Worm (Caenorhabditis elegans) whole organism, early embryonic: ENCODE results near the gene Y39B6A.5.

Experiments
- B0310.2 ChIP-seq: sonication (generic microtip); optimal IDR thresholded peaks from 2 replicates; lab custom pipeline; 2016; ENCODE audit warnings: mild to moderate bottlenecking, missing genetic modification characterization, missing compliant biosample characterization
- F13C5.2 ChIP-seq: sonication (generic microtip); optimal IDR thresholded peaks from 2 replicates; lab custom pipeline; 2017; ENCODE audit warnings: mild to moderate bottlenecking, missing genetic modification characterization, inconsistent platforms, missing compliant biosample characterization
- aly-1 ChIP-seq: sonication (generic microtip); optimal IDR thresholded peaks from 2 replicates; lab custom pipeline; 2016; ENCODE audit warnings: missing genetic modification characterization, missing compliant biosample characterization
- ama-1 ChIP-seq: fragments of 150-350 bp; optimal IDR thresholded peaks from 2 replicates; lab custom pipeline; 2014
- ceh-13 ChIP-seq: fragments of 200-800 bp; sonication (Bioruptor generic); optimal IDR thresholded peaks from 2 replicates; lab custom pipeline; 2018; ENCODE audit warnings: mild to moderate bottlenecking, missing genetic modification characterization, missing compliant biosample characterization
- ceh-36 ChIP-seq: sonication (generic microtip); optimal IDR thresholded peaks from 2 replicates; lab custom pipeline; 2016; ENCODE audit warnings: missing genetic modification characterization, inconsistent platforms, missing compliant biosample characterization
- ets-7 ChIP-seq: sonication (generic microtip); optimal IDR thresholded peaks from 2 replicates; lab custom pipeline; 2016; ENCODE audit warnings: missing genotype, missing genetic modification characterization, missing compliant biosample characterization
- flt-1 ChIP-seq: fragments of 200-800 bp; sonication (Bioruptor generic); IDR thresholded peaks from 2 replicates; pipeline ENCODE4 v1.3.6; 2022; ENCODE audit warnings: missing genetic modification characterization, missing compliant biosample characterization
- hmbx-1 ChIP-seq: sonication (generic microtip); optimal IDR thresholded peaks from 2 replicates; lab custom pipeline; 2016; ENCODE audit warnings: mild to moderate bottlenecking, missing genetic modification characterization, missing compliant biosample characterization
- hmg-4 ChIP-seq: fragments of 200-800 bp; sonication (Bioruptor generic); optimal IDR thresholded peaks from 2 replicates; lab custom pipeline; 2018; ENCODE audit warnings: mild to moderate bottlenecking, missing genetic modification characterization, missing compliant biosample characterization
- hnd-1 ChIP-seq: sonication (generic microtip); optimal IDR thresholded peaks from 2 replicates; lab custom pipeline; 2016; ENCODE audit warnings: missing genetic modification characterization, missing compliant biosample characterization
- pes-1 ChIP-seq: fragments of 200-800 bp; sonication (Bioruptor generic); IDR thresholded peaks from 2 replicates; pipeline ENCODE4 v1.3.6; 2022; ENCODE audit warnings: missing genetic modification reagents, missing genetic modification characterization, missing compliant biosample characterization
- scrt-1 ChIP-seq: fragments of 200-800 bp; sonication (Bioruptor generic); IDR thresholded peaks from 2 replicates; pipeline ENCODE4 v1.3.6; 2022; ENCODE audit warnings: missing genetic modification characterization, missing compliant biosample characterization
- sea-1 ChIP-seq: fragments of 200-800 bp; sonication (Bioruptor generic); conservative IDR thresholded peaks from 2 replicates; pipeline ENCODE4 v1.3.6; 2022; ENCODE audit warnings: missing genetic modification characterization, missing compliant biosample characterization
- tbx-11 ChIP-seq: fragments of 200-800 bp; sonication (Bioruptor generic); IDR thresholded peaks from 2 replicates; pipeline ENCODE4 v1.3.6; 2022; ENCODE audit warnings: missing genetic modification characterization, missing compliant biosample characterization
- tbx-37 ChIP-seq: fragments of 200-800 bp; sonication (Bioruptor generic); conservative IDR thresholded peaks from 2 replicates; pipeline ENCODE4 v1.3.6; 2022; ENCODE audit warnings: missing genetic modification reagents, missing genetic modification characterization, missing compliant biosample characterization
- tra-4 ChIP-seq: sonication (generic microtip); optimal IDR thresholded peaks from 2 replicates; lab custom pipeline; 2017; ENCODE audit warnings: missing genetic modification characterization, missing compliant biosample characterization

Y39B6A.5 gene

DNA sequence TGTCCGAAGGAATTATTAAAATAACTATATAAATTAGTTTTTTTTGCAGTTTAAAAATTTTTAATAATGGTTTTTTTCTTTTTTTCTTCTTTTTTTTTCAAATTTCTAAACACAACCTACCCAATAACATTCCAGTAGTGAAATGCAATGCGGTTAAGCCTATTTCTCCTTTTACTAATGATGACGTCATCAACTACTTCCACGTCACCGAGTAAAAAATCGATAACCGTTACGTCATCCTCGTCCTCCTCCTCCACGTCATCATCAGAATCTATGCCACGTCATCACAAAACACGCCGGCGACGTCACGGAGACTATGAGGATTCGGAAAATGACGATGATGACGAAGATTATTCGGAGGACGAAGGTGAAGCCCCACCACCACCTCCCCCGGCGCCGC lies 15.9 kb upstream of the Y39B6A.5 start, which contains the start of gene hot-2:
Gene hot-2 (plus strand): TSS at position 134 of the 400 bp plus-strand sequence.
- TF ChIP-seq flt-1 (GFP tag; lab: Robert Waterston, UW) (no peak), sea-1 (GFP tag; lab: Robert Waterston, UW) (no peak), pes-1 (GFP tag; lab: Robert Waterston, UW) (no peak), tbx-11 (no peak), ceh-13 (GFP tag; lab: Kevin White, UChicago) (no peak), ceh-36 (tag; lab: Kevin White, UChicago) (no peak), hmg-4 (GFP tag; lab: Kevin White, UChicago) (no peak), ama-1 (lab: Kevin White, UChicago) (no peak), scrt-1 (no peak), aly-1 (tag; lab: Kevin White, UChicago) (no peak), F13C5.2 (no peak), tbx-37 (GFP tag; lab: Robert Waterston, UW) (no peak), hnd-1 (tag; lab: Kevin White, UChicago) (no peak), tra-4 (tag; lab: Kevin White, UChicago) (no peak), ets-7 (tag; lab: Kevin White, UChicago) (no peak), B0310.2 (tag; lab: Kevin White, UChicago) (no peak), hmbx-1 (tag; lab: Kevin White, UChicago) (no peak)

DNA sequence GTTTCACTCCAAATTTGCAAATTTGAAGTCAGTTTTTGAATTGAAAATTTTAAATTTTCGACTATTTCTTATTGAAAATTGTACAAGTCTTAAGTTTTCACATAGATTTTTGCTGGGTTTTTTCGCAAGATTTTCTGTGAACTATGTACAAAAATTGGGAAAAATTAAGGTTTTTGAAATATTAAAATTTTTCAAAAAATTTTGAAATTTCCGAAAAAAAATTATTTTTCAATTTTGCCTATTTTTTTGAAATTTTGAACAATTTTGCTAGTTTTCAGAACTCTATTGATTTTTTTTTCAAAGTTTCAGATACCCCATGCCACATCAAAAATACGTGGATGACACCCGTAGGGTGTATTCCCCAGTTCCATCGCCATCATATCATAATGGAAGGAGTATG lies 4.9 kb downstream of the Y39B6A.5 start, which contains the start of gene tsp-13:
Gene tsp-13 (plus strand): TSS at position 301 of the 400 bp plus-strand sequence.
- TF ChIP-seq ets-7 (tag; lab: Kevin White, UChicago) (no peak), tra-4 (tag; lab: Kevin White, UChicago) (no peak), B0310.2 (tag; lab: Kevin White, UChicago) (no peak), sea-1 (GFP tag; lab: Robert Waterston, UW) (no peak), ceh-13 (GFP tag; lab: Kevin White, UChicago) (no peak)

DNA sequence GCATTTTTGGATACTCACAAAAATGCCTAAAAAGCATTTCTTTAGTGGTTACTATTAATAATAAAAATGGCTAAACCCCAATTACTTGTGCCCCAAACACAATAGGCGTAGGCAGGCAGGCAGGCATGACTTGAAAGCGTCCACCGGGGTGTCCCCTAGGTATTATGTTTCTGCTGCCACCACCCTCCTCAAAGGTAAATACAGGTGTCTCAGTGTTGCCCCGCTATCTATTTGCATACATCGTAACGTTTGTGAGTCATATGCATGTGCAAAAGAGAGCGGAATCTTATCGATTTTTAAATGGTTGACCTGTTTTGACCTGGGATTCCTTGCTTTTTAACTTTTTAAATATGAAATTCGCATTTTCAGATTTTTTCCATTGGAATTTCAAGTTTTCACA lies 5.4 kb downstream of the Y39B6A.5 start:
- TF ChIP-seq flt-1 (GFP tag; lab: Robert Waterston, UW), result no peak
- no peak for TF ChIP-seq hmbx-1 (tag; lab: Kevin White, UChicago)
- TF ChIP-seq sea-1 (GFP tag; lab: Robert Waterston, UW), result no peak

DNA sequence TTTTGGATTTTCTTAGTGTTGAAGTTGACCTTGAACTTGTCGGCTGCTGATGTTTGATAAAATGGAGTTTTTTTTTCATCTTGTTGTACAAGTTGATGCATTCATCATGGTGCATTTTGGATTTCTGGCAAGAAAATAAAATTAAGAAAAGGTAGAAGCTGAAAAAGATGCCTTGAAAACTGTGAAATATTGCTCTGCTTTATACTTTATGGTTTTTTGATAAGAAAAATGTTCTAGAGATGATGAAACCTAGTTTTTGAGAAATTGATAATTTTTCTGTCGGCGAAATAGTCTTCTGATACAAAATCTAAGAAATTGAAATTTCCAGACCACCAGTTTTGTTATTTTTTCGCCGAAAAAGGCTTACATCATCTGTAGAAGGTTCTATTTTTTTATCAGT lies 6.3 kb downstream of the Y39B6A.5 start, which contains the start of gene Y39B6A.69:
Gene Y39B6A.69 (minus strand): TSS at position 101 of the 400 bp plus-strand sequence.
- no peak for TF ChIP-seq hmg-4 (GFP tag; lab: Kevin White, UChicago)
- no peak for TF ChIP-seq hmbx-1 (tag; lab: Kevin White, UChicago)
- no peak for TF ChIP-seq tbx-37 (GFP tag; lab: Robert Waterston, UW)
- TF ChIP-seq B0310.2 (tag; lab: Kevin White, UChicago), result no peak
- TF ChIP-seq tra-4 (tag; lab: Kevin White, UChicago), result no peak
- no peak for TF ChIP-seq aly-1 (tag; lab: Kevin White, UChicago)
- TF ChIP-seq sea-1 (GFP tag; lab: Robert Waterston, UW), result no peak
- no peak for TF ChIP-seq flt-1 (GFP tag; lab: Robert Waterston, UW)
- TF ChIP-seq ceh-36 (tag; lab: Kevin White, UChicago), result no peak
- no peak for TF ChIP-seq F13C5.2
- TF ChIP-seq ceh-13 (GFP tag; lab: Kevin White, UChicago), result no peak
- no peak for TF ChIP-seq tbx-11
- TF ChIP-seq pes-1 (GFP tag; lab: Robert Waterston, UW), result no peak
- no peak for TF ChIP-seq ets-7 (tag; lab: Kevin White, UChicago)
- no peak for TF ChIP-seq scrt-1

DNA sequence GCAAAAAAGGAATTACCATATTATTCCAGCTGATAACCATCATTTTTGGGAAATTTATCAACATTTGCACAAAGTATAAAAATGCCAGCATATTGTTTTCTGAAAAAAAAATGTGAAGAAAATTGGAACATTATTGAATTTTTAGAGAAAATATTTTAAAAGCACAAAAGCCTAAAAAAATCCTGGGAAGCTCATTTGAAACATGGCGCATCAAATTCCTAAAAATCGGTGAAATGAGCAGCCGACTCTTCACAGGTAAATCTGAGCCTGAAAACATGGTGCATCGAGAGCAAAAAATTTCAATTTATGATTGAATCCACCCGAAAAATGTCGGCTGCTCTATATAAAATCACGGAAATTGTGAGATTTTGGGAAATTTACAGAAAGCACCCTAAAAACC lies 9.6 kb downstream of the Y39B6A.5 start, which contains the start of gene Y39B6A.7:
Gene Y39B6A.7 (minus strand): TSS at position 101 of the 400 bp plus-strand sequence.
- TF ChIP-seq pes-1 (GFP tag; lab: Robert Waterston, UW) (no peak), ama-1 (lab: Kevin White, UChicago) (no peak), ceh-13 (GFP tag; lab: Kevin White, UChicago) (no peak), hmg-4 (GFP tag; lab: Kevin White, UChicago) (no peak), flt-1 (GFP tag; lab: Robert Waterston, UW) (no peak), scrt-1 (no peak), tbx-11 (no peak), ets-7 (tag; lab: Kevin White, UChicago) (no peak), hmbx-1 (tag; lab: Kevin White, UChicago) (no peak)

DNA sequence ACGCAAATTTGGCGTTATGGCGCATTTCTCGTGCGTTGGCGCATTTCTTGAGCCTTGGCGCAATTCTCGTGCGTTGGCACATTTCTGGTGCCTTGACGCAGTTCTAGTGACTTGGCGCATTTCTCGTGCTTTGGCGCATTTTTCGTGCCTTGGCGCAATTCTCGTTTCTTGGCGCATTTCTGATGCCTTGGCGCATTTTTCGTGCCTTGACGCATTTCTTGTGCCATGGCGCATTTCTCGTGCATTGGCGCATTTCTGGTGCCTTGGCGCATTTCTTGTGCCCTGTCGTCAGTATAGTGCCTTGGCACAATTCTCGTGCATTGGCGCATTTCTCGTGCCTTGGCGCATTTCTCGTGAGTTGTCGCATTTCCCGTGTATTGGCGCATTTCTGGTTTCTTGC lies 10.3 kb downstream of the Y39B6A.5 start:
- TF ChIP-seq ets-7 (tag; lab: Kevin White, UChicago) (no peak), B0310.2 (tag; lab: Kevin White, UChicago) (no peak), sea-1 (GFP tag; lab: Robert Waterston, UW) (no peak), hmg-4 (GFP tag; lab: Kevin White, UChicago) (no peak), hnd-1 (tag; lab: Kevin White, UChicago) (no peak), pes-1 (GFP tag; lab: Robert Waterston, UW) (no peak), hmbx-1 (tag; lab: Kevin White, UChicago) (no peak), aly-1 (tag; lab: Kevin White, UChicago) (no peak), scrt-1 (no peak), ama-1 (lab: Kevin White, UChicago) (no peak), F13C5.2 (no peak), tbx-37 (GFP tag; lab: Robert Waterston, UW) (no peak), ceh-36 (tag; lab: Kevin White, UChicago) (no peak), flt-1 (GFP tag; lab: Robert Waterston, UW) (no peak), ceh-13 (GFP tag; lab: Kevin White, UChicago) (no peak), tbx-11 (no peak), tra-4 (tag; lab: Kevin White, UChicago) (no peak)

DNA sequence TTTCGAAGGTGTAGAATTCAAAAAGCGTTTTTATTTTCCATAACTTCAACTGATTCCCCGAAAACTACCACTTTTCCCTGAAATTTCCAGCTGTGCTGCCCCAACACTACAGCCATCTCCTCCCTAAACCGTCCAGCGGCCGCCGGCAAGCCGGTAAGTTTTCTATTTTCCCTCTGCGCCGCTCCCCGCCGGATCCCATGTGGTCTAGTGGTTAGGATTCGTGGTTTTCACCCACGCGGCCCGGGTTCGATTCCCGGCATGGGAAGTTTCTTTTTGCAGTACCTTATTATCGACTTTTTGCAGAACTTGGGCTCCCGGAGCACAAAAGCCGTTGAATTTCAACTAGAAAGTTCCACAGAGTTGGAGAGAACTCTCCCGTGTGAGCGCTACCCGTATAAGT lies 16.1 kb downstream of the Y39B6A.5 start:
- TF ChIP-seq flt-1 (GFP tag; lab: Robert Waterston, UW), result 0 out of 2 replicates have a peak, but pooled peaks have one; percentile 28
- no peak for TF ChIP-seq sea-1 (GFP tag; lab: Robert Waterston, UW)
- no peak for TF ChIP-seq ama-1 (lab: Kevin White, UChicago)
- 0 out of 2 replicates have a peak, but pooled peaks have one; percentile 22 for TF ChIP-seq tbx-37 (GFP tag; lab: Robert Waterston, UW)
- no peak for TF ChIP-seq ceh-13 (GFP tag; lab: Kevin White, UChicago)
- TF ChIP-seq F13C5.2, result no peak
- TF ChIP-seq aly-1 (tag; lab: Kevin White, UChicago), result no peak
- TF ChIP-seq ceh-36 (tag; lab: Kevin White, UChicago), result no peak
- no peak for TF ChIP-seq B0310.2 (tag; lab: Kevin White, UChicago)
- 0 out of 2 replicates have a peak, but pooled peaks have one; percentile 48 for TF ChIP-seq scrt-1
- no peak for TF ChIP-seq ets-7 (tag; lab: Kevin White, UChicago)
- no peak for TF ChIP-seq tbx-11
- TF ChIP-seq pes-1 (GFP tag; lab: Robert Waterston, UW), result peak; percentile 60; the same call in 1 of the 2 replicates
- TF ChIP-seq tra-4 (tag; lab: Kevin White, UChicago), result no peak
- TF ChIP-seq hmg-4 (GFP tag; lab: Kevin White, UChicago), result no peak
